Worm (Caenorhabditis elegans): ENCODE data around the gene suex-1.

DNA sequence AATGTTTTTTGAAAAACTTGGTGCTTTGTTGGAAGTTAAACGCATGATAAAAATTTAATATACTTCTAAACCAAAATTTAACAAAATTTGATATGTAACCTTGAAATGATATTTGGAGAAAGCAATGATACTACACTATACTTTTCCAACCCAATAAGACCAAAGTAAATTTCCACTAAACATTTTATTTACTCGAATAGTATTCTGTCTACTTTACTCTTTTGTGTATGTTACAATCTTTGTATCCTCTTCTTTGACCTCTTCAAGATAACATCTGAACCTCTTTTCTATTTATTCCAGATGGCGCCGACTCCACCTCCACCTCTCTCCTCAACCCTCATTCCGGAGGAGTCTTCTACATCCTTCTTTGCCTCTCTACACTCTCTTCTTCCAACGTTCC lies 44.5 kb downstream of the suex-1 start, which contains the start of gene dhs-5:
- no peak for TF ChIP-seq ama-1 (optimal IDR thresholded peaks at IDR 0.05)
- no peak for TF ChIP-seq aly-1 (tag; optimal IDR thresholded peaks at IDR 0.05)
- TF ChIP-seq tbx-37 (GFP tag; conservative IDR thresholded peaks at IDR 0.05) = no peak
- TF ChIP-seq hmg-4 (GFP tag; optimal IDR thresholded peaks at IDR 0.05) = no peak
- no peak for TF ChIP-seq tbx-11 (GFP tag; IDR thresholded peaks at IDR 0.05)
- TF ChIP-seq hmbx-1 (tag; optimal IDR thresholded peaks at IDR 0.05) = no peak
- TF ChIP-seq flt-1 (GFP tag; IDR thresholded peaks at IDR 0.05) = no peak
- TF ChIP-seq B0310.2 (tag; optimal IDR thresholded peaks at IDR 0.05) = no peak

Measured in whole organism, early embryonic.